Worm (Caenorhabditis elegans): Measurements from ENCODE around the gene bli-6.

Gene bli-6

ce11 chrIV:6415149-6415548 lies 38.3 kb downstream of the bli-6 start, which contains the start of gene exos-2 (continued):
- TF ChIP-seq aly-2 (tag; optimal IDR thresholded peaks at IDR 0.05) = peak; percentile 53
- TF ChIP-seq efl-3 (GFP tag; optimal IDR thresholded peaks at IDR 0.05) = no peak
- no peak for TF ChIP-seq ces-1 (GFP tag; optimal IDR thresholded peaks at IDR 0.05)
- no peak for TF ChIP-seq snpc-4 (tag; optimal IDR thresholded peaks at IDR 0.05)
- TF ChIP-seq mdl-1 (tag; optimal IDR thresholded peaks at IDR 0.05) = peak in 1 of 2 experiments; percentile 13
- no peak for TF ChIP-seq unc-30 (tag; optimal IDR thresholded peaks at IDR 0.05)
- TF ChIP-seq blmp-1 (tag; optimal IDR thresholded peaks at IDR 0.05) = no peak
- no peak for TF ChIP-seq fkh-10 (GFP tag; optimal IDR thresholded peaks at IDR 0.05)
- no peak for TF ChIP-seq elt-2 (tag; optimal IDR thresholded peaks at IDR 0.05)
- TF ChIP-seq tbx-2 (tag; optimal IDR thresholded peaks at IDR 0.05) = peak; percentile 60
- peak; percentile 41 for TF ChIP-seq irx-1 (tag; optimal IDR thresholded peaks at IDR 0.05)
- peak; percentile 60 for TF ChIP-seq unc-86 (tag; optimal IDR thresholded peaks at IDR 0.05)
- TF ChIP-seq egl-13 (tag; optimal IDR thresholded peaks at IDR 0.05) = no peak
- no peak for TF ChIP-seq nhr-84 (tag; optimal IDR thresholded peaks at IDR 0.05)
- TF ChIP-seq hlh-4 (tag; optimal IDR thresholded peaks at IDR 0.05) = no peak

ce11 chrIV:6416553-6416952 lies 39.7 kb downstream of the bli-6 start, which contains the start of gene Y73B6BL.22:
Y73B6BL.22 (minus strand) TSS chrIV:6416653.
- no peak for TF ChIP-seq aha-1 (tag; optimal IDR thresholded peaks at IDR 0.05)
- TF ChIP-seq nhr-71 (tag; optimal IDR thresholded peaks at IDR 0.05) = no peak
- TF ChIP-seq mab-9 (GFP tag; IDR thresholded peaks at IDR 0.05) = no peak
- TF ChIP-seq tbx-2 (tag; optimal IDR thresholded peaks at IDR 0.05) = no peak
- no peak for TF ChIP-seq egl-27 (tag; optimal IDR thresholded peaks at IDR 0.05)
- no peak for TF ChIP-seq hpl-2 (GFP tag; optimal IDR thresholded peaks at IDR 0.05)
- no peak for TF ChIP-seq grh-1 (GFP tag; IDR thresholded peaks at IDR 0.05)
- no peak for TF ChIP-seq lsy-2 (tag; optimal IDR thresholded peaks at IDR 0.05)
- no peak for TF ChIP-seq fkh-8 (tag; optimal IDR thresholded peaks at IDR 0.05)
- no peak for TF ChIP-seq mdl-1 (tag; optimal IDR thresholded peaks at IDR 0.05)
- TF ChIP-seq unc-98 (GFP tag; IDR thresholded peaks at IDR 0.05) = no peak

ce11 chrIV:6417612-6418011 lies 40.7 kb downstream of the bli-6 start:
- no peak for TF ChIP-seq grh-1 (GFP tag; IDR thresholded peaks at IDR 0.05)
- no peak for TF ChIP-seq ceh-8 (GFP tag; optimal IDR thresholded peaks at IDR 0.05)
- TF ChIP-seq xbp-1 (tag; optimal IDR thresholded peaks at IDR 0.05) = no peak
- TF ChIP-seq dpl-1 (GFP tag; optimal IDR thresholded peaks at IDR 0.05) = no peak
- no peak for TF ChIP-seq ztf-11 (tag; optimal IDR thresholded peaks at IDR 0.05)
- TF ChIP-seq nhr-237 (tag; optimal IDR thresholded peaks at IDR 0.05) = no peak
- TF ChIP-seq ceh-90 (tag; optimal IDR thresholded peaks at IDR 0.05) = no peak
- TF ChIP-seq tbx-2 (tag; optimal IDR thresholded peaks at IDR 0.05) = no peak

ce11 chrIV:6419031-6419582 lies 42.2 kb downstream of the bli-6 start, which contains the start of the genes Y73B6BL.23 and htp-2:
Y73B6BL.23 (minus strand) TSS chrIV:6419081.
htp-2 (plus strand) TSS chrIV:6419522.
- no peak for TF ChIP-seq hlh-17 (GFP tag; optimal IDR thresholded peaks at IDR 0.05; ENCODE audit: borderline replicate concordance)
- TF ChIP-seq lsy-2 (tag; optimal IDR thresholded peaks at IDR 0.05) = no peak
- no peak for TF ChIP-seq xbp-1 (tag; optimal IDR thresholded peaks at IDR 0.05)
- no peak for TF ChIP-seq lin-35 (GFP tag; optimal IDR thresholded peaks at IDR 0.05)
- TF ChIP-seq tlp-1 (tag; optimal IDR thresholded peaks at IDR 0.05) = no peak
- no peak for TF ChIP-seq zip-4 (GFP tag; optimal IDR thresholded peaks at IDR 0.05)
- TF ChIP-seq C04F5.9 (tag; optimal IDR thresholded peaks at IDR 0.05) = no peak
- TF ChIP-seq snu-23 (GFP tag; optimal IDR thresholded peaks at IDR 0.05) = no peak
- TF ChIP-seq nhr-19 (GFP tag; conservative IDR thresholded peaks at IDR 0.05) = no peak
- no peak for TF ChIP-seq unc-30 (tag; optimal IDR thresholded peaks at IDR 0.05)
- no peak for TF ChIP-seq nhr-84 (tag; optimal IDR thresholded peaks at IDR 0.05)
- no peak for TF ChIP-seq mdl-1 (tag; optimal IDR thresholded peaks at IDR 0.05)
- no peak for TF ChIP-seq nhr-28 (tag; optimal IDR thresholded peaks at IDR 0.05)
- no peak for TF ChIP-seq Y116A8C.19 (tag; optimal IDR thresholded peaks at IDR 0.05; ENCODE audit: borderline replicate concordance)
- TF ChIP-seq irx-1 (tag; optimal IDR thresholded peaks at IDR 0.05) = no peak
- no peak for TF ChIP-seq isw-1 (GFP tag; IDR thresholded peaks at IDR 0.05)
- no peak for TF ChIP-seq aly-2 (tag; optimal IDR thresholded peaks at IDR 0.05)
- no peak for TF ChIP-seq unc-86 (tag; optimal IDR thresholded peaks at IDR 0.05)

Measured in whole organism, L1 larva.